Worm (Caenorhabditis elegans): ENCODE results near the gene F17E9.5.

Gene F17E9.5

DNA sequence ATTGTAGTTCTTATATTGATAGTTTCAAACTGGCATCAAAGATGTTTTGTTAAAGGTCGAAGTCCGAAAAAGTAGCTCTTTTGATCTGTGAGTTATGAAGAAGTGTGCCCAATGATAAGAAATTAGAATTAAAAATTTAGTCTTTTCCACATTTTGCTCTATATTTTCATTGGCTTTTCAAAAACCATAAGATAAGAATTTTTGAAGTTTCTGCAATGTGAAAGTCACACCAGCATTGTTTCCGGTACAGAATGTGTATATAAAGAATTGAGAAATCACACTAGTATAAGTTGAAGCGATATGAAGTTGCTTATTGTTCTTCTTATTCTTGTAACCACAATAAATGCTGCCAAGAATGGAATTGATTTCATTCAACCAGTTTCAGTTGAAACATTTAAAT, 13.1 kb upstream of the F17E9.5 start, which contains the start of gene lys-10:
TSS of gene lys-10 (plus strand) at position 301 of the 400 bp plus-strand sequence.
- TF ChIP-seq hmbx-1 (tag; optimal IDR thresholded peaks at IDR 0.05): no peak
- no peak for TF ChIP-seq sea-1 (GFP tag; conservative IDR thresholded peaks at IDR 0.05)
- TF ChIP-seq ceh-13 (GFP tag; optimal IDR thresholded peaks at IDR 0.05): no peak
- no peak for TF ChIP-seq pes-1 (GFP tag; IDR thresholded peaks at IDR 0.05)
- no peak for TF ChIP-seq tra-4 (tag; optimal IDR thresholded peaks at IDR 0.05)
- TF ChIP-seq ama-1 (optimal IDR thresholded peaks at IDR 0.05): no peak
- no peak for TF ChIP-seq ets-7 (tag; optimal IDR thresholded peaks at IDR 0.05)
- no peak for TF ChIP-seq scrt-1 (GFP tag; IDR thresholded peaks at IDR 0.05)
- no peak for TF ChIP-seq tbx-11 (GFP tag; IDR thresholded peaks at IDR 0.05)

DNA sequence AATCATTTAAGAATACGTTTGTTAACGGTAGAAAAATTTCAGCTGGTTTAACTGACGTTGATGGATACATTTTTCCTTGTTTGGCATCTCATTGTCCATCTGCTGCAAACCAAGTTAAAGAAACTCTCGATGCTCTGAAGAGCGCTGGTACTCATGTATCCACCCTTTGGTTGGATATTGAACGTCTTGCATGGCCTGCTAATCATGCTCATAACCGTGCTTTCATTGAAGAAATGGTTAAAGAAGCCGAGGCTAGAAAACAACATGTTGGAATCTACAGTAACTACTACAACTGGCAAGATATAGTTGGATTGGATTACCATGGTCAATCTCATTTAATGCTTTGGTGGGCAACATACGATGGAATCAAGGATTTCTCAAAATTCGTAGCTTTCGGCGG, 12.6 kb upstream of the F17E9.5 start:
- no peak for TF ChIP-seq ets-7 (tag; optimal IDR thresholded peaks at IDR 0.05)
- TF ChIP-seq pes-1 (GFP tag; IDR thresholded peaks at IDR 0.05): no peak
- no peak for TF ChIP-seq hnd-1 (tag; optimal IDR thresholded peaks at IDR 0.05)
- no peak for TF ChIP-seq tbx-37 (GFP tag; conservative IDR thresholded peaks at IDR 0.05)
- TF ChIP-seq ceh-13 (GFP tag; optimal IDR thresholded peaks at IDR 0.05): no peak
- TF ChIP-seq F13C5.2 (tag; optimal IDR thresholded peaks at IDR 0.05): no peak
- 0 out of 2 replicates have a peak, but pooled peaks have one; percentile 2 for TF ChIP-seq flt-1 (GFP tag; IDR thresholded peaks at IDR 0.05)
- no peak for TF ChIP-seq sea-1 (GFP tag; conservative IDR thresholded peaks at IDR 0.05)

ce11 chrIV:8333554-8333953, 12.1 kb upstream of the F17E9.5 start:
- no peak for TF ChIP-seq hmbx-1 (tag; optimal IDR thresholded peaks at IDR 0.05)
- TF ChIP-seq ama-1 (optimal IDR thresholded peaks at IDR 0.05): peak; percentile 97
- no peak for TF ChIP-seq ceh-13 (GFP tag; optimal IDR thresholded peaks at IDR 0.05)
- peak; percentile 47 for TF ChIP-seq aly-1 (tag; optimal IDR thresholded peaks at IDR 0.05)
- TF ChIP-seq hmg-4 (GFP tag; optimal IDR thresholded peaks at IDR 0.05): no peak

- TF ChIP-seq hmg-4 (GFP tag; optimal IDR thresholded peaks at IDR 0.05) (no peak), flt-1 (GFP tag; IDR thresholded peaks at IDR 0.05) (no peak), sea-1 (GFP tag; conservative IDR thresholded peaks at IDR 0.05) (no peak), F13C5.2 (tag; optimal IDR thresholded peaks at IDR 0.05) (no peak), hmbx-1 (tag; optimal IDR thresholded peaks at IDR 0.05) (no peak), tbx-37 (GFP tag; conservative IDR thresholded peaks at IDR 0.05) (no peak), hnd-1 (tag; optimal IDR thresholded peaks at IDR 0.05) (no peak), tbx-11 (GFP tag; IDR thresholded peaks at IDR 0.05) (no peak), ceh-36 (tag; optimal IDR thresholded peaks at IDR 0.05) (no peak), ets-7 (tag; optimal IDR thresholded peaks at IDR 0.05) (no peak), pes-1 (GFP tag; IDR thresholded peaks at IDR 0.05) (no peak), ama-1 (optimal IDR thresholded peaks at IDR 0.05) (no peak), tra-4 (tag; optimal IDR thresholded peaks at IDR 0.05) (no peak), B0310.2 (tag; optimal IDR thresholded peaks at IDR 0.05) (no peak), aly-1 (tag; optimal IDR thresholded peaks at IDR 0.05) (no peak)
Measured at ce11 chrIV:8333954-8333987, 11.8 kb upstream of the F17E9.5 start, which contains the start of gene his-31. Gene his-31, minus strand, starts transcription at chrIV:8333983.

ce11 chrIV:8333988-8334863, 11.4 kb upstream of the F17E9.5 start, which contains the start of gene his-32:
Gene his-32, plus strand, starts transcription at chrIV:8334305.
- TF ChIP-seq hmbx-1 (tag; optimal IDR thresholded peaks at IDR 0.05) (peak; percentile 60), pes-1 (GFP tag; IDR thresholded peaks at IDR 0.05) (peak; percentile 76), sea-1 (GFP tag; conservative IDR thresholded peaks at IDR 0.05) (peak; percentile 67; the same call in 1 of the 2 replicates), B0310.2 (tag; optimal IDR thresholded peaks at IDR 0.05) (peak; percentile 88), hmg-4 (GFP tag; optimal IDR thresholded peaks at IDR 0.05) (peak; percentile 41), hnd-1 (tag; optimal IDR thresholded peaks at IDR 0.05) (no peak), flt-1 (GFP tag; IDR thresholded peaks at IDR 0.05) (peak; percentile 65; the same call in 1 of the 2 replicates), ets-7 (tag; optimal IDR thresholded peaks at IDR 0.05) (no peak), ceh-36 (tag; optimal IDR thresholded peaks at IDR 0.05) (peak; percentile 69), aly-1 (tag; optimal IDR thresholded peaks at IDR 0.05) (peak; percentile 100), ceh-13 (GFP tag; optimal IDR thresholded peaks at IDR 0.05) (no peak), tbx-37 (GFP tag; conservative IDR thresholded peaks at IDR 0.05) (no peak), tbx-11 (GFP tag; IDR thresholded peaks at IDR 0.05) (no peak), F13C5.2 (tag; optimal IDR thresholded peaks at IDR 0.05) (peak; percentile 18), scrt-1 (GFP tag; IDR thresholded peaks at IDR 0.05) (peak; percentile 78; the same call in 1 of the 2 replicates), ama-1 (optimal IDR thresholded peaks at IDR 0.05) (peak; percentile 99), tra-4 (tag; optimal IDR thresholded peaks at IDR 0.05) (peak; percentile 25)

DNA sequence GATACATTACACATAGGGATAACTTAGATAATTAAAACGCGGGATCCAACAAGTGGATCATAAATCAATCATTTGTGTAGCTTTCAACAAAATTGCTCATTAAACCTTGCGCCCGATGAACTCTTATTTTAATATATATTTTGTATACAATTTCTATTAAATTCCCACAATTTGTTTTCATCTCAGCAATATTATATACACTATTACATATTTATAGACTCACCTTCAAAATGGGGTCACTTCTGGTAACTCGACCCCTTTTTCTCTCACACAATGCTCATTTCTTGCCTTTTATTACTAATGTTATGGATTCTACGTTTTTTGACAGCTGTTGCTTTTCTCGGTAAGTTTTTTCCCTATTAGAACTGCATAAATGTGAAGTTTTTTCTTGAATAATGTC, 6.0 kb upstream of the F17E9.5 start, which contains the start of gene lgc-6:
TSS of gene lgc-6 (plus strand) at position 301 of the 400 bp plus-strand sequence.
- TF ChIP-seq flt-1 (GFP tag; IDR thresholded peaks at IDR 0.05) (no peak), hmg-4 (GFP tag; optimal IDR thresholded peaks at IDR 0.05) (no peak), hmbx-1 (tag; optimal IDR thresholded peaks at IDR 0.05) (no peak), sea-1 (GFP tag; conservative IDR thresholded peaks at IDR 0.05) (no peak), ama-1 (optimal IDR thresholded peaks at IDR 0.05) (no peak), tra-4 (tag; optimal IDR thresholded peaks at IDR 0.05) (no peak), scrt-1 (GFP tag; IDR thresholded peaks at IDR 0.05) (no peak), ceh-13 (GFP tag; optimal IDR thresholded peaks at IDR 0.05) (no peak), pes-1 (GFP tag; IDR thresholded peaks at IDR 0.05) (no peak), B0310.2 (tag; optimal IDR thresholded peaks at IDR 0.05) (no peak), tbx-11 (GFP tag; IDR thresholded peaks at IDR 0.05) (no peak), ets-7 (tag; optimal IDR thresholded peaks at IDR 0.05) (no peak), hnd-1 (tag; optimal IDR thresholded peaks at IDR 0.05) (no peak), F13C5.2 (tag; optimal IDR thresholded peaks at IDR 0.05) (no peak), aly-1 (tag; optimal IDR thresholded peaks at IDR 0.05) (no peak), tbx-37 (GFP tag; conservative IDR thresholded peaks at IDR 0.05) (no peak), ceh-36 (tag; optimal IDR thresholded peaks at IDR 0.05) (no peak)

DNA sequence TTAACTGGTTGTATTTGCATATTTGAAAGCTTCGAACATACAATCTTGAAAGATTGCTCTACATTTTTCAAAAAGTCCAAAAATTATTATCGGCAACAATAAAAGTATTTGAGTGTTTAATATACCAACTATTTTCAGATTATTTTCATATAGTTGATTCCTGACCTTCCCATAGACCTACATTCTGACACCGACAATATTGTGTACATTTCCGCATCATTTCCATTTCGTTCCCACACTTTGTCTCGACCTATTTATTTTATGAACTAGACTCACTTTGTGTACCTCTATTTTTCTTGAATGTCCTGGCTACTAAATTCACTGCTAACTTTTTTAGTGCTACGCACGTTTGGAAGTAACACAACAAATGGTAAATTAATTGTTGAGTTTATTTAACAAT, 3.2 kb upstream of the F17E9.5 start, which contains the start of gene lgc-5:
TSS of gene lgc-5 (plus strand) at position 301 of the 400 bp plus-strand sequence.
- no peak for TF ChIP-seq flt-1 (GFP tag; IDR thresholded peaks at IDR 0.05)
- no peak for TF ChIP-seq tbx-11 (GFP tag; IDR thresholded peaks at IDR 0.05)
- no peak for TF ChIP-seq ceh-13 (GFP tag; optimal IDR thresholded peaks at IDR 0.05)
- TF ChIP-seq scrt-1 (GFP tag; IDR thresholded peaks at IDR 0.05): no peak
- no peak for TF ChIP-seq hmg-4 (GFP tag; optimal IDR thresholded peaks at IDR 0.05)
- no peak for TF ChIP-seq aly-1 (tag; optimal IDR thresholded peaks at IDR 0.05)
- no peak for TF ChIP-seq ets-7 (tag; optimal IDR thresholded peaks at IDR 0.05)
- TF ChIP-seq tra-4 (tag; optimal IDR thresholded peaks at IDR 0.05): no peak
- TF ChIP-seq ama-1 (optimal IDR thresholded peaks at IDR 0.05): no peak
- TF ChIP-seq hmbx-1 (tag; optimal IDR thresholded peaks at IDR 0.05): no peak
- no peak for TF ChIP-seq pes-1 (GFP tag; IDR thresholded peaks at IDR 0.05)
- no peak for TF ChIP-seq B0310.2 (tag; optimal IDR thresholded peaks at IDR 0.05)
- no peak for TF ChIP-seq F13C5.2 (tag; optimal IDR thresholded peaks at IDR 0.05)
